Worm (Caenorhabditis elegans) whole organism, late embryonic: ENCODE measurements around the gene C43H6.4.

ENCODE experiments used
- K09A11.1 ChIP-seq: sonication (generic microtip); optimal IDR thresholded peaks from 2 replicates; lab custom pipeline; 2017; ENCODE audit warnings: antibody characterized with exemption, mild to moderate bottlenecking, missing genetic modification characterization, missing compliant biosample characterization; ENCODE audit not compliant: insufficient read depth
- elt-2 ChIP-seq: sonication (generic microtip); optimal IDR thresholded peaks from 2 replicates; lab custom pipeline; 2016; ENCODE audit warnings: missing genetic modification reagents, missing genetic modification characterization, missing compliant biosample characterization
- fkh-6 ChIP-seq: sonication (generic microtip); optimal IDR thresholded peaks from 2 replicates; lab custom pipeline; 2016; ENCODE audit warnings: missing genetic modification characterization, missing compliant biosample characterization
- gmeb-2 ChIP-seq: sonication (generic microtip); optimal IDR thresholded peaks from 2 replicates; lab custom pipeline; 2016; ENCODE audit warnings: missing genetic modification characterization, inconsistent platforms, missing compliant biosample characterization
- odd-2 ChIP-seq: sonication (generic microtip); optimal IDR thresholded peaks from 2 replicates; lab custom pipeline; 2017; ENCODE audit warnings: antibody characterized with exemption, mild to moderate bottlenecking, missing genetic modification characterization, missing compliant biosample characterization
- pag-3 ChIP-seq: sonication (generic microtip); optimal IDR thresholded peaks from 2 replicates; lab custom pipeline; 2016; ENCODE audit warnings: missing compliant biosample characterization, missing genetic modification characterization, borderline replicate concordance
- pha-4 ChIP-seq: fragments of 150-350 bp; optimal IDR thresholded peaks from 2 replicates; lab custom pipeline; 2018; ENCODE audit warnings: missing biosample characterization, missing genetic modification reagents, missing genetic modification characterization
- sox-2 ChIP-seq: fragments of 200-800 bp; sonication (Bioruptor generic); IDR thresholded peaks from 2 replicates; pipeline ENCODE4 v1.3.6; 2022; ENCODE audit warnings: missing genetic modification reagents, missing genetic modification characterization, missing compliant biosample characterization
- sox-4 ChIP-seq: sonication (generic microtip); optimal IDR thresholded peaks from 2 replicates; lab custom pipeline; 2017; ENCODE audit warnings: mild to moderate bottlenecking, missing genetic modification characterization, inconsistent platforms, missing compliant biosample characterization
- unc-42 ChIP-seq: sonication (generic microtip); optimal IDR thresholded peaks from 2 replicates; lab custom pipeline; 2016; ENCODE audit warnings: missing genotype, missing genetic modification characterization, missing compliant biosample characterization
- unc-55 ChIP-seq: sonication (generic microtip); optimal IDR thresholded peaks from 2 replicates; lab custom pipeline; 2017; ENCODE audit warnings: missing biosample characterization, missing genetic modification reagents, missing genetic modification characterization
- ztf-16 ChIP-seq: sonication (generic microtip); optimal IDR thresholded peaks from 2 replicates; lab custom pipeline; 2017; ENCODE audit warnings: missing genetic modification characterization, missing compliant biosample characterization

Gene C43H6.4

DNA sequence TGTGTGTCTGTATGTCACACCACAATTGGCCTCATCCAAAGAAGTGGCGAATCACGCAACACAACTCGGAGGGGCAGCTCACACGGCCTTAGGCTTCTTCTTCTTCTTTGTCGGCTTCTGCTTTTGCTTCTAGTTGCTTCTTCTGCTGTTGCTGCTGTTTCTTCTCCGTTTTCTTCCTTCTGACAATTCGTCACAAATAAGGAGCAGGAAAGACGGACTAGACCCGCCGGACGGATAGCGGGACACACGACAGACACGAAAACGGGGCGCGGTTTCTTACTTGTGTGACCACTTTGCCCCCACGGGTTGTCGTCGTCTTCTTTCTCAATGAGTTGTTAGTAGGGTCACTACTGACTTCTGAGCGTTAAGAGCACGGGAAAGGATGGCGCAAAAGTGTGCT lies 52.3 kb downstream of the C43H6.4 start:
- no peak for TF ChIP-seq odd-2 (tag; lab: Kevin White, UChicago)
- no peak for TF ChIP-seq fkh-6 (tag; lab: Kevin White, UChicago)
- no peak for TF ChIP-seq elt-2 (tag; lab: Kevin White, UChicago)
- TF ChIP-seq unc-55 (GFP tag; lab: Kevin White, UChicago): no peak
- peak; percentile 65 for TF ChIP-seq unc-42 (tag; lab: Kevin White, UChicago)
- TF ChIP-seq gmeb-2: no peak
- no peak for TF ChIP-seq sox-2 (GFP tag; lab: Robert Waterston, UW)
- no peak for TF ChIP-seq pha-4
- TF ChIP-seq pag-3 (tag; lab: Kevin White, UChicago): peak; percentile 10
- no peak for TF ChIP-seq ztf-16
- no peak for TF ChIP-seq K09A11.1 (tag; lab: Kevin White, UChicago)
- TF ChIP-seq sox-4: no peak
